Fruit fly (Drosophila melanogaster) whole organism, adult: Measurements from ENCODE around the gene MED27.
A peak's percentile ranks its signal among the peaks of the same experiment; 100 is the strongest.

Experiments used
- CG11617 ChIP-seq: fragments of 200-800 bp; sonication (Bioruptor generic); optimal IDR thresholded peaks from 2 replicates; lab custom pipeline; 2017; ENCODE audit warnings: mild to moderate bottlenecking, missing biosample characterization, missing genetic modification reagents, missing genetic modification characterization
- CG12768 ChIP-seq: fragments of 200-800 bp; sonication (Bioruptor generic); optimal IDR thresholded peaks from 2 replicates; lab custom pipeline; 2017; ENCODE audit warnings: missing biosample characterization, missing genetic modification characterization, mild to moderate bottlenecking, moderate library complexity, missing genetic modification reagents
- CG14711 ChIP-seq: fragments of 200-800 bp; sonication (Bioruptor generic); optimal IDR thresholded peaks from 2 replicates; lab custom pipeline; 2018; ENCODE audit warnings: missing biosample characterization, mild to moderate bottlenecking, missing genetic modification characterization, moderate library complexity
- CG1620 ChIP-seq: fragments of 200-800 bp; sonication (Bioruptor generic); optimal IDR thresholded peaks from 2 replicates; lab custom pipeline; 2016; ENCODE audit warnings: missing biosample characterization, missing genetic modification characterization
- CG33017 ChIP-seq: fragments of 200-800 bp; sonication (Bioruptor generic); optimal IDR thresholded peaks from 2 replicates; lab custom pipeline; 2018; ENCODE audit warnings: missing biosample characterization, mild to moderate bottlenecking, missing genetic modification characterization, moderate library complexity
- CG5204 ChIP-seq: fragments of 200-800 bp; sonication (Bioruptor generic); optimal IDR thresholded peaks from 2 replicates; lab custom pipeline; 2016; ENCODE audit warnings: missing biosample characterization, missing genetic modification characterization
- CG7045 ChIP-seq: fragments of 200-800 bp; sonication (Bioruptor generic); optimal IDR thresholded peaks from 2 replicates; lab custom pipeline; 2017; ENCODE audit warnings: missing biosample characterization, mild to moderate bottlenecking, missing genetic modification characterization
- CG7101 ChIP-seq: fragments of 200-800 bp; sonication (Bioruptor generic); optimal IDR thresholded peaks from 2 replicates; lab custom pipeline; 2018; ENCODE audit warnings: missing biosample characterization, mild to moderate bottlenecking, missing genetic modification characterization, moderate library complexity
- Clk ChIP-seq: fragments of 200-800 bp; sonication (Bioruptor generic); optimal IDR thresholded peaks from 2 replicates; lab custom pipeline; 2017; ENCODE audit warnings: missing biosample characterization, missing genetic modification characterization
- Crg-1 ChIP-seq: fragments of 200-800 bp; sonication (Bioruptor generic); optimal IDR thresholded peaks from 2 replicates; lab custom pipeline; 2016; ENCODE audit warnings: missing biosample characterization, missing genetic modification characterization
- Hr96 ChIP-seq: fragments of 200-800 bp; sonication (Bioruptor generic); optimal IDR thresholded peaks from 2 replicates; lab custom pipeline; 2016; ENCODE audit warnings: missing biosample characterization, missing genetic modification characterization
- Mnt ChIP-seq: fragments of 200-800 bp; sonication (Bioruptor generic); optimal IDR thresholded peaks from 2 replicates; lab custom pipeline; 2016; ENCODE audit warnings: missing biosample characterization, mild to moderate bottlenecking, missing genetic modification characterization
- bab1 ChIP-seq: fragments of 200-800 bp; sonication (Bioruptor generic); optimal IDR thresholded peaks from 3 replicates; lab custom pipeline; 2019; ENCODE audit warnings: missing biosample characterization, mild to moderate bottlenecking, missing genetic modification characterization, moderate library complexity
- cic ChIP-seq: fragments of 200-800 bp; sonication (Bioruptor generic); optimal IDR thresholded peaks from 2 replicates; lab custom pipeline; 2017; ENCODE audit warnings: missing biosample characterization, mild to moderate bottlenecking, missing genetic modification characterization, moderate library complexity
- cnc ChIP-seq, 2 experiments: fragments of >200 bp; optimal IDR thresholded peaks; 2 replicates each; lab custom pipeline; 2017
- kay ChIP-seq: fragments of 200-800 bp; sonication (Bioruptor generic); peaks from one replicate; lab custom pipeline; 2016; ENCODE audit warnings: missing biosample characterization, missing genetic modification characterization, borderline replicate concordance
- ovo ChIP-seq: fragments of 200-800 bp; sonication (Bioruptor generic); optimal IDR thresholded peaks from 2 replicates; lab custom pipeline; 2016; ENCODE audit warnings: missing biosample characterization, missing genetic modification characterization
- pad ChIP-seq: fragments of 200-800 bp; sonication (Bioruptor generic); optimal IDR thresholded peaks from 3 replicates; lab custom pipeline; 2017; ENCODE audit warnings: missing biosample characterization, missing genetic modification characterization, mild to moderate bottlenecking, moderate library complexity, missing genetic modification reagents
- tj ChIP-seq: fragments of 200-800 bp; sonication (Bioruptor generic); optimal IDR thresholded peaks from 3 replicates; lab custom pipeline; 2017; ENCODE audit warnings: missing biosample characterization, mild to moderate bottlenecking, missing genetic modification characterization, moderate library complexity
- toe ChIP-seq: fragments of 200-800 bp; sonication (Bioruptor generic); optimal IDR thresholded peaks from 2 replicates; lab custom pipeline; 2016; ENCODE audit warnings: missing biosample characterization, missing genetic modification characterization

MED27 gene

DNA sequence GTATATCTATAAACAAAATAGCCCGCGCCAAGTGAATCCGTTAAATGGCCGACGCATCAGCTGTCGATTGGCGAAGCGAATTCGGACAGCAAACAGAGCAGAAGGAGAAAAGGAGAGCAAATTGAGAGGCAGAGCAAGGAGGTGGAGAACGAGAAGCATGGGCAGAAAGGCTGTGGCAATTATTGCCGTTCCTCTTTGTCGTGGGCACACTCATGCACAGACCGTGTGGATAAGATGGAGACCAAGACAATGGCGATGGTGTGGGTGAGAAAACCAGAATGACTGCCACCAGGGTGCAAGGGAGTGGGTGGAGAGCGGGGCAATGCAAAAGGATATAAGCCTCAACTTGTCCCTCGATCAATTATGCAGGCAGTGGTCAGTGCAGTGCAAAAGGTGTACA lies 43.8 kb upstream of the MED27 start:
- peak; percentile 0 for TF ChIP-seq pad (GFP tag; lab: Kevin White, UChicago)
- TF ChIP-seq Crg-1 (GFP tag; lab: Kevin White, UChicago), result no peak

DNA sequence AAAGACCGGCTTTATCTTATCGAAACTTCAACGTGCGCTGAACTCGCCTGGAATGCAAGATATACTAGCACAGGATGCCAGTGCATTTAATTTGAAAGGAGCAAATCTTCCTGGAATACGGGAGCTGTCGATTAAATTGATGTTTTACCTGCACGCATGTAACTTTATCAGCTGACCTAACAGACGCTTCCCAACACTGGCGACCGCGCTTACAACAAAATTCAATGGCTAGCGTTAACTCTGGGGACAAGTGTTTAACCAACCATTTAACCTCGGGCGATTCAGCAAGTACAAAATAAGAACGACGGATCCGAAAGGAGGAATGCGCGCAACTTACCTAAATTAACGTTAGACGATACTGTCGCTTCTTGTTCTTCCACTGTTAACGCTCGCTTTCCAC lies 43.2 kb upstream of the MED27 start:
- no peak for TF ChIP-seq ovo
- TF ChIP-seq CG1620 (GFP tag; lab: Kevin White, UChicago), result no peak
- TF ChIP-seq tj (GFP tag; lab: Kevin White, UChicago), result no peak
- TF ChIP-seq CG7101 (tag; lab: Kevin White, UChicago), result no peak
- no peak for TF ChIP-seq bab1 (GFP tag; lab: Kevin White, UChicago)
- TF ChIP-seq kay (GFP tag; lab: Kevin White, UChicago), result no peak
- TF ChIP-seq CG14711, result no peak
- TF ChIP-seq CG12768 (GFP tag; lab: Kevin White, UChicago), result no peak
- no peak for TF ChIP-seq cic
- no peak for TF ChIP-seq cnc (optimal IDR thresholded peaks at IDR 0.05; lab: Kevin White, UChicago)
- no peak for TF ChIP-seq Mnt (GFP tag; lab: Kevin White, UChicago)
- no peak for TF ChIP-seq CG5204 (GFP tag; lab: Kevin White, UChicago)
- no peak for TF ChIP-seq CG11617 (GFP tag; lab: Kevin White, UChicago)
- TF ChIP-seq Clk (GFP tag; lab: Kevin White, UChicago), result no peak
- no peak for TF ChIP-seq toe (GFP tag; lab: Kevin White, UChicago)

DNA sequence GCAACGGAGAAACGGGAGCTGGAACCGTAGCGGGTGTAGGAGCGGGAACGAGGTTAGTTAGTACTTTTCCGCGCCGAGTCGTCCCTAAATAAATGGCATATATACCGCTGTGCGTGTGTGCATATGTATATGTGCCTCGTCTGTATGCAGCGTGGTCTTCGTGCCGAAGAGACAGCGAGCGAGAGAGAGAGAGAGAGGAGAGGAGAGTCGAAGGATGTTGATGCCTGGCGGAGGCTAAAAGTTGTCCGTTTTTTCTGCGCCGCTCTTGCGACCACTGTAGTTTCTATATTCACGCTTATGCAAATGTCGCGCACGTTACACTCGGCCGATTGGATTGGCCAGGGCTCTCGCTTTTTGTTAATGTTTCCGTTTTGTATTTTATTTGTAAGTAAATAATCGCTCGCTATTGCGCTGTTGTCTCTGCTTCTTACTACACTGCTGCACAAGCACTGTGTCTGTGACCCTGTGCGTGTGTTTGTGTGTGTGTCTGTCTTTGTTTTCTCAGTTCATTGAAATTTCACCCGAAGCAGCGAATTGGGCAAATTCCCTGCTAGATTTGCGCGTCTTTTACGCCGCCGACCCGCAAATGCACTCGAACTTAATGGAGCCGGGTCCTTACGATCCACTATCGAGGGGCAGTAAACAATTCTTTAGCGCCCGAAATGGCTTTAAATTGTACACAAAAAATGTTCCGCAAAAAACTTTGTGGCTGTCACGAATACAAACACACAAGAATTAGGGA lies 42.4 kb upstream of the MED27 start, which contains the start of gene Rga:
Rga (minus strand) TSS at position 741 of the 742 bp plus-strand sequence.
- TF ChIP-seq CG1620 (GFP tag; lab: Kevin White, UChicago) (no peak), Clk (GFP tag; lab: Kevin White, UChicago) (no peak), tj (GFP tag; lab: Kevin White, UChicago) (peak; percentile 2)

DNA sequence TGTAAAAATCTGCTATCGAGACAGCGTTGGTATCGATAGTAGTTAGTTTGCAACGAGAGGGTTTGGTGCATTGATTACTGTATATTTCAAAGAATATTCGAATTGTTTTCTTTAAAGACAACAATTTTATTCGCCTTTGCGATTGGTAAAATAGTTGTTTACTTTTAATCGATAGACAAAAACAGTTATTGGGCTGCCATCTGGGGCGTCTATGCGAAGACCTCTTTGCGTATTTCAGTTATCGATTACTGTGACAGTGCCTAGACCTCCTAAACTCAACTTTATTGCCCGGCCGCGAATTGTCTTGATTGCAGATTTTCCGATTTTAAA lies 41.9 kb upstream of the MED27 start, which contains the start of gene Atu:
Atu (plus strand) TSS at position 245 of the 330 bp plus-strand sequence.
- peak; percentile 36 for TF ChIP-seq Mnt (GFP tag; lab: Kevin White, UChicago)
- no peak for TF ChIP-seq toe (GFP tag; lab: Kevin White, UChicago)
- no peak for TF ChIP-seq cic
- peak; percentile 7 for TF ChIP-seq CG12768 (GFP tag; lab: Kevin White, UChicago)
- no peak for TF ChIP-seq cnc (optimal IDR thresholded peaks at IDR 0.05; lab: Kevin White, UChicago)
- peak; percentile 14 for TF ChIP-seq Crg-1 (GFP tag; lab: Kevin White, UChicago)
- peak; percentile 40 for TF ChIP-seq bab1 (GFP tag; lab: Kevin White, UChicago)
- no peak for TF ChIP-seq CG33017 (tag; lab: Kevin White, UChicago)
- TF ChIP-seq Hr96 (GFP tag; lab: Kevin White, UChicago), result no peak
- TF ChIP-seq CG1620 (GFP tag; lab: Kevin White, UChicago), result no peak
- peak; percentile 59 for TF ChIP-seq CG11617 (GFP tag; lab: Kevin White, UChicago)
- no peak for TF ChIP-seq CG14711
- TF ChIP-seq tj (GFP tag; lab: Kevin White, UChicago), result peak; percentile 26
- TF ChIP-seq pad (GFP tag; lab: Kevin White, UChicago), result peak; percentile 5
- TF ChIP-seq CG7101 (tag; lab: Kevin White, UChicago), result peak; percentile 23
- TF ChIP-seq Clk (GFP tag; lab: Kevin White, UChicago), result no peak
- peak; percentile 23 for TF ChIP-seq CG7045 (GFP tag; lab: Kevin White, UChicago)
- no peak for TF ChIP-seq CG5204 (GFP tag; lab: Kevin White, UChicago)
- TF ChIP-seq ovo, result peak; percentile 46
- TF ChIP-seq kay (GFP tag; lab: Kevin White, UChicago), result no peak

DNA sequence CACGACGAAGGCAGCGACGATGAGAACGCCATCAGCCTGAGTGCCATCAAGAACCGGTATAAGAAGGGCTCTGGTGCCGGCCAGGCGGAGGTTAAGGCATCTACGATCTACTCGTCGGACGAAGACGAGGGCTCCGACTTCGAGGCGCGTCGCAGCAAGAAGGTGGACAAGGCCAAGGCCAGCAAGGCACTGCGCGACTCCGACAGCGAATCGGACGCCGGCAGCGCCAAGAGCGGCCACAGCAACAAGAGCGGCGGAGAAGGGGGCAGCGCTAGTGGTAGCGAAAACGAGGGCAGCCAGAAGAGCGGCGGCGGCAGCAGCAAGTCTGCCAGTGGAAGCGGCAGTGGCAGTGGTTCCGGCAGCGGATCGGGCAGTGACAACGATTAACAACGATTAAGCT lies 39.5 kb upstream of the MED27 start:
- TF ChIP-seq bab1 (GFP tag; lab: Kevin White, UChicago) (no peak), CG33017 (tag; lab: Kevin White, UChicago) (no peak), toe (GFP tag; lab: Kevin White, UChicago) (no peak), Mnt (GFP tag; lab: Kevin White, UChicago) (no peak), Clk (GFP tag; lab: Kevin White, UChicago) (no peak), CG11617 (GFP tag; lab: Kevin White, UChicago) (no peak), cic (no peak), CG7101 (tag; lab: Kevin White, UChicago) (no peak), Hr96 (GFP tag; lab: Kevin White, UChicago) (no peak), CG14711 (no peak), CG5204 (GFP tag; lab: Kevin White, UChicago) (no peak), kay (GFP tag; lab: Kevin White, UChicago) (no peak), CG12768 (GFP tag; lab: Kevin White, UChicago) (no peak), tj (GFP tag; lab: Kevin White, UChicago) (no peak), ovo (no peak), CG1620 (GFP tag; lab: Kevin White, UChicago) (no peak)

DNA sequence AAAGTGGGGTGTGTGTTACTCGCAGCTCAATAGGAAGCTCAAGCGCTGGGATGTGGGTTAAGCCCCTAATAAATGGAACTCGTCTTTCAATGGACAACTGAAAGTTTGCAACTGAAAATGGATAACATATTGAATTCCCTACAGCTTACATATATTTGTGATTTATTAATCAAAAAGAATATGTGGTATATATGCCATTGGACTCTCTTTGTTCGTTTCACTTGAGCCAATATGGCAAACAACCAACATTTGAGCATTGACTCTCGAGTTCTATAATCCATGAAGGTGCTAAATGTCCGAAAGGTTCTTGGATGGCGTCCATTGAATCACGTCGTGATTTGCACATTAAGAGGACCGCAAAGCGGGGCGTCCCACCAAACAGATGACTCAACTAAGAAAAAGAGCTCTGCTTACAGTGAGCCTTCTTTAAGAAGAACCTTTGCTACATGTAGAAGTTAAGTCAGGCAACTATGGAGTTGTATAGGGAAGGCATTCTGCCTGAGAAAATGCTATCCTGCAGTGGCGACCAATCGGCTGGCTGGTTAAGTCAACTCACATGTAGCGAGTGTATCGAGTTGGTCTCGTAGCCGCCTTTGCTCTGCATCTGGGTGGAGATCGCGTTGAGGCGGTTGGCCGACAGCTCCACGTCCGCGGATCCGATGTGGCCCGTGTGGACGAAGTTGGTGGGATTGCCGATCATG lies 36.9 kb upstream of the MED27 start:
- TF ChIP-seq cnc (optimal IDR thresholded peaks at IDR 0.05; lab: Kevin White, UChicago) (no peak), kay (GFP tag; lab: Kevin White, UChicago) (no peak), CG1620 (GFP tag; lab: Kevin White, UChicago) (no peak), ovo (no peak), tj (GFP tag; lab: Kevin White, UChicago) (no peak), toe (GFP tag; lab: Kevin White, UChicago) (no peak)
